Fruit fly (Drosophila melanogaster) whole organism, embryonic: ENCODE data around the gene woc.

Experiments
- ATbp ChIP-seq: fragments of 200-800 bp; sonication (Bioruptor generic); optimal IDR thresholded peaks from 2 replicates; lab custom pipeline; 2017; ENCODE audit warnings: missing biosample characterization, mild to moderate bottlenecking, missing genetic modification characterization, missing genetic modification reagents
- BEAF-32 ChIP-seq: fragments of 200-800 bp; sonication (Bioruptor generic); optimal IDR thresholded peaks from 3 replicates; lab custom pipeline; 2017; ENCODE audit warnings: missing biosample characterization, missing genetic modification characterization, mild to moderate bottlenecking, moderate library complexity, missing genetic modification reagents
- CG12236 ChIP-seq: fragments of 200-800 bp; sonication (Bioruptor generic); optimal IDR thresholded peaks from 2 replicates; lab custom pipeline; 2016; ENCODE audit warnings: missing biosample characterization, missing genetic modification characterization
- CG13123 ChIP-seq: fragments of 200-800 bp; sonication (Bioruptor generic); optimal IDR thresholded peaks from 2 replicates; lab custom pipeline; 2016; ENCODE audit warnings: missing biosample characterization, missing genetic modification characterization
- CG14441 ChIP-seq: fragments of 200-800 bp; sonication (Bioruptor generic); IDR thresholded peaks from 2 replicates; pipeline ENCODE4 v1.3.6; 2022; ENCODE audit warnings: missing biosample characterization, missing genetic modification characterization
- CG1647 ChIP-seq: fragments of 200-800 bp; sonication (Bioruptor generic); optimal IDR thresholded peaks from 3 replicates; lab custom pipeline; 2016; ENCODE audit warnings: missing biosample characterization, missing genetic modification characterization
- CG16815 ChIP-seq: fragments of 200-800 bp; sonication (Bioruptor generic); optimal IDR thresholded peaks from 3 replicates; lab custom pipeline; 2017; ENCODE audit warnings: missing biosample characterization, mild to moderate bottlenecking, missing genetic modification characterization
- CG17612 ChIP-seq: fragments of 200-800 bp; sonication (Bioruptor generic); IDR thresholded peaks from 2 replicates; pipeline ENCODE4 v1.3.6; 2022; ENCODE audit warnings: missing biosample characterization, missing genetic modification characterization
- CG1792 ChIP-seq: fragments of 200-800 bp; sonication (Bioruptor generic); optimal IDR thresholded peaks from 2 replicates; lab custom pipeline; 2016; ENCODE audit warnings: missing biosample characterization, missing genetic modification characterization
- CG33557 ChIP-seq: fragments of 200-800 bp; sonication (Bioruptor generic); optimal IDR thresholded peaks from 2 replicates; lab custom pipeline; 2019; ENCODE audit warnings: missing biosample characterization, mild to moderate bottlenecking, missing genetic modification characterization, moderate library complexity
- CG34224 ChIP-seq: fragments of 200-800 bp; sonication (Bioruptor generic); IDR thresholded peaks from 3 replicates; pipeline ENCODE4 v1.3.6; 2022; ENCODE audit warnings: missing biosample characterization, missing genetic modification characterization; ENCODE audit not compliant: partially characterized antibody
- CG4360 ChIP-seq: fragments of 200-800 bp; sonication (Bioruptor generic); IDR thresholded peaks from 2 replicates; pipeline ENCODE4 v1.3.6; 2022; ENCODE audit warnings: missing biosample characterization, missing genetic modification characterization
- CG7372 ChIP-seq: fragments of 200-800 bp; sonication (Bioruptor generic); IDR thresholded peaks from 2 replicates; pipeline ENCODE4 v1.3.6; 2022; ENCODE audit warnings: missing biosample characterization, missing genetic modification characterization
- CG7786 ChIP-seq: fragments of 200-800 bp; sonication (Bioruptor generic); optimal IDR thresholded peaks from 2 replicates; lab custom pipeline; 2016; ENCODE audit warnings: missing biosample characterization, missing genetic modification characterization
- CG9437 ChIP-seq: fragments of 200-800 bp; sonication (Bioruptor generic); optimal IDR thresholded peaks from 2 replicates; lab custom pipeline; 2018; ENCODE audit warnings: missing biosample characterization, mild to moderate bottlenecking, missing genetic modification characterization
- CG9817 ChIP-seq: fragments of 200-800 bp; sonication (Bioruptor generic); optimal IDR thresholded peaks from 2 replicates; lab custom pipeline; 2018; ENCODE audit warnings: missing biosample characterization, mild to moderate bottlenecking, missing genetic modification characterization, moderate library complexity
- CHES-1-like ChIP-seq: fragments of 200-800 bp; sonication (Bioruptor generic); optimal IDR thresholded peaks from 2 replicates; lab custom pipeline; 2016; ENCODE audit warnings: missing biosample characterization, missing genetic modification characterization
- Doc3 ChIP-seq: fragments of 200-800 bp; sonication (Bioruptor generic); IDR thresholded peaks from 3 replicates; pipeline ENCODE4 v1.3.6; 2022; ENCODE audit warnings: missing biosample characterization, missing genetic modification characterization; ENCODE audit not compliant: partially characterized antibody
- Ets97D ChIP-seq: fragments of 200-800 bp; sonication (Bioruptor generic); optimal IDR thresholded peaks from 3 replicates; lab custom pipeline; 2016; ENCODE audit warnings: missing biosample characterization, missing genetic modification characterization
- H15 ChIP-seq: fragments of 200-800 bp; sonication (Bioruptor generic); IDR thresholded peaks from 3 replicates; pipeline ENCODE4 v1.3.6; 2022; ENCODE audit warnings: missing biosample characterization, missing genetic modification characterization
- Hsf ChIP-seq: fragments of 200-800 bp; sonication (Bioruptor generic); optimal IDR thresholded peaks from 3 replicates; lab custom pipeline; 2016; ENCODE audit warnings: missing biosample characterization, missing genetic modification characterization
- Lpt ChIP-seq: fragments of >200 bp; optimal IDR thresholded peaks from 2 replicates; lab custom pipeline; 2018; ENCODE audit warnings: missing biosample characterization, missing genetic modification characterization
- MBD-R2 ChIP-seq: fragments of 200-800 bp; sonication (Bioruptor generic); IDR thresholded peaks from 2 replicates; pipeline ENCODE4 v1.3.6; 2022; ENCODE audit warnings: missing biosample characterization, missing genetic modification characterization
- Neu2 ChIP-seq: fragments of 200-800 bp; sonication (Bioruptor generic); optimal IDR thresholded peaks from 3 replicates; lab custom pipeline; 2016; ENCODE audit warnings: missing biosample characterization, missing genetic modification characterization, borderline replicate concordance
- Poxn ChIP-seq: fragments of 200-800 bp; sonication (Bioruptor generic); IDR thresholded peaks from 2 replicates; pipeline ENCODE4 v1.3.6; 2022; ENCODE audit warnings: missing biosample characterization, missing genetic modification characterization
- Ravus ChIP-seq: fragments of 200-800 bp; sonication (Bioruptor generic); IDR thresholded peaks from 2 replicates; pipeline ENCODE4 v1.3.6; 2022; ENCODE audit warnings: missing biosample characterization, missing genetic modification characterization
- Rx ChIP-seq: fragments of 200-800 bp; sonication (Bioruptor generic); IDR thresholded peaks from 2 replicates; pipeline ENCODE4 v1.3.6; 2022; ENCODE audit warnings: missing biosample characterization, missing genetic modification characterization
- Ssrp ChIP-seq: fragments of 200-800 bp; sonication (Bioruptor generic); optimal IDR thresholded peaks from 2 replicates; lab custom pipeline; 2018; ENCODE audit warnings: missing biosample characterization, mild to moderate bottlenecking, missing genetic modification characterization, moderate library complexity
- Xrp1 ChIP-seq: fragments of 200-800 bp; sonication (Bioruptor generic); IDR thresholded peaks from 2 replicates; pipeline ENCODE4 v1.3.6; 2022; ENCODE audit warnings: missing biosample characterization, missing genetic modification characterization
- abd-A ChIP-seq: fragments of 200-800 bp; sonication (Bioruptor generic); optimal IDR thresholded peaks from 3 replicates; lab custom pipeline; 2019; ENCODE audit warnings: missing biosample characterization, mild to moderate bottlenecking, missing genetic modification characterization, moderate library complexity
- ase ChIP-seq: fragments of 200-800 bp; sonication (Bioruptor generic); IDR thresholded peaks from 3 replicates; pipeline ENCODE4 v1.3.6; 2022; ENCODE audit warnings: missing biosample characterization, missing genetic modification characterization
- bowl ChIP-seq: fragments of 200-800 bp; sonication (Bioruptor generic); IDR thresholded peaks from 2 replicates; pipeline ENCODE4 v1.3.6; 2022; ENCODE audit warnings: missing biosample characterization, missing genetic modification characterization
- dm ChIP-seq: fragments of 200-800 bp; sonication (Bioruptor generic); optimal IDR thresholded peaks from 3 replicates; lab custom pipeline; 2016; ENCODE audit warnings: missing biosample characterization, missing genetic modification characterization
- dpn ChIP-seq, 2 experiments: fragments of 200-800 bp; sonication (Bioruptor generic); optimal IDR thresholded peaks; 3 replicates each; lab custom pipeline; 2016; ENCODE audit warnings: missing biosample characterization in 2 of 2, missing genetic modification characterization in 2 of 2
- grn ChIP-seq: fragments of 200-800 bp; sonication (Bioruptor generic); optimal IDR thresholded peaks from 3 replicates; lab custom pipeline; 2017; ENCODE audit warnings: missing biosample characterization, missing genetic modification characterization
- her ChIP-seq: fragments of 200-800 bp; sonication (Bioruptor generic); optimal IDR thresholded peaks from 2 replicates; lab custom pipeline; 2016; ENCODE audit warnings: missing biosample characterization, missing genetic modification characterization
- ind ChIP-seq: fragments of 200-800 bp; sonication (Bioruptor generic); optimal IDR thresholded peaks from 3 replicates; lab custom pipeline; 2016; ENCODE audit warnings: missing biosample characterization, missing genetic modification characterization
- jigr1 ChIP-seq: fragments of 200-800 bp; sonication (Bioruptor generic); IDR thresholded peaks from 3 replicates; pipeline ENCODE4 v1.3.6; 2022; ENCODE audit warnings: missing biosample characterization, missing genetic modification characterization
- lab ChIP-seq: fragments of 200-800 bp; sonication (Bioruptor generic); optimal IDR thresholded peaks from 3 replicates; lab custom pipeline; 2017; ENCODE audit warnings: missing biosample characterization, missing genetic modification characterization, mild to moderate bottlenecking, moderate library complexity, missing genetic modification reagents
- lov ChIP-seq, 2 experiments: fragments of 200-800 bp in 1 of 2; fragments of >200 bp in 1 of 2; sonication (Bioruptor generic) in 1 of 2; IDR thresholded peaks in 1 of 2; optimal IDR thresholded peaks in 1 of 2; 2 replicates in 1 of 2; 3 replicates in 1 of 2; pipeline versions ENCODE4 v1.3.6 to Lab custom; 2017 to 2022; ENCODE audit warnings: missing biosample characterization in 1 of 2, missing genetic modification characterization in 1 of 2
- luna ChIP-seq: fragments of 200-800 bp; sonication (Bioruptor generic); optimal IDR thresholded peaks from 2 replicates; lab custom pipeline; 2016; ENCODE audit warnings: missing biosample characterization, missing genetic modification characterization
- pnt ChIP-seq: fragments of 200-800 bp; sonication (Bioruptor generic); optimal IDR thresholded peaks from 3 replicates; lab custom pipeline; 2016; ENCODE audit warnings: missing biosample characterization, missing genetic modification characterization
- pum ChIP-seq: fragments of 200-800 bp; sonication (Bioruptor generic); optimal IDR thresholded peaks from 2 replicates; lab custom pipeline; 2016; ENCODE audit warnings: missing biosample characterization, missing genetic modification characterization
- sc ChIP-seq, 3 experiments: fragments of >200 bp in 2 of 3; fragments of 200-800 bp in 1 of 3; sonication (Bioruptor generic) in 1 of 3; optimal IDR thresholded peaks; 2 replicates in 2 of 3; 3 replicates in 1 of 3; lab custom pipeline; 2017; ENCODE audit warnings: mild to moderate bottlenecking in 1 of 3, missing biosample characterization in 1 of 3, missing genetic modification characterization in 1 of 3, missing genetic modification reagents in 1 of 3
- tap ChIP-seq: fragments of 200-800 bp; optimal IDR thresholded peaks from 3 replicates; lab custom pipeline; 2019; ENCODE audit warnings: missing biosample characterization, mild to moderate bottlenecking, missing genetic modification characterization, moderate library complexity
- trh ChIP-seq: fragments of 200-800 bp; sonication (Bioruptor generic); optimal IDR thresholded peaks from 2 replicates; lab custom pipeline; 2016; ENCODE audit warnings: missing biosample characterization, missing genetic modification characterization
- wor ChIP-seq: fragments of 200-800 bp; sonication (Bioruptor generic); IDR thresholded peaks from 2 replicates; pipeline ENCODE4 v1.3.6; 2022; ENCODE audit warnings: missing biosample characterization, missing genetic modification characterization

The woc gene

DNA sequence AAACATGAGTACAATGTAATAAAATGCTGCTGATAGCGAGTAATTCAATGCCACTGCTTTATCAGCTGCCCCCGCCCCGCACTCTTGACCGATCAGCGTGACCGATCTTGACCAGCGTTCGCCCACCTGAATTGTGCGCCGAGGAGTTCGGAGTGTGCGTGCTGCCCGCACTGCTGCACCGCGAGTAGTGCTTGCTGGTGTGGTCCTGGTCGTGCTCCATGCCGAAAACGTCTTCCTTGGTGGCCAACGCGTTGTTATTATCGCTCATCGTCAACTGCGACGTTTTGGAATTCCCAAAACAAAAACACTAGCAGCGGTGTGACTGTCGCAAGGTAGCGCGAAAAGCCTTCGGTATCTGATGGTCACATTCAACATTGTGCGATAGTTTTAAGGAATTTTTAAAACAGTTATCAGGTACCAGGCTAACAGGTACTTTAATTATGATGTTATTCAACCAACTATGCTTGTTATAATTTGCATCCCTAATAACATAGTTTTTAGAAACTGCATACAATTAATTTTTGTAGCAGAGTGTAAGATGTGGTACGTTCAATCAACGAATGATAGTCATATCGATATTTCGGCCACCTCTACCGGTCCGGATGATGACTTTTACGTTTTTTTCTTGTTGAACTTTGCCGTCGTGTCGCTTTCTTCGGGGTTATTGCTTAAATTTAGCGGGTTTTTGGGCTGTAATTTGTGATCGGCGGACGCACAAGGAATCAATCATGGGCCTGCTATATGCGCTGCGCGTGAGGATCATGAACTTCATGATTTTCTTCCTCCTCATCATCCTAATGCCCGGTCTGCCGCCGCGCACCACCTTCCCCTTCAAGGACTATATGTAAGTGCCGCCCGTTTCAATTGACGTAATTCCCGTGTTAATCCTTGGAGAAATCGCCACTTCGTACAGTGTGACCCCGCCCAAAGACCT is 24.6 kb upstream of the woc start, which contains the start of the genes bigmax and Hmu (continued):
- TF ChIP-seq ind (GFP tag; lab: Kevin White, UChicago) = peak; percentile 89
- TF ChIP-seq CG1647 (GFP tag; lab: Kevin White, UChicago) = peak; percentile 86
- peak; percentile 55 for TF ChIP-seq tap
- peak; percentile 89 for TF ChIP-seq lab
- no peak for TF ChIP-seq CG4360
- peak; percentile 50 for TF ChIP-seq CG33557 (GFP tag; lab: Kevin White, UChicago)
- TF ChIP-seq luna (GFP tag; lab: Kevin White, UChicago) = peak; percentile 83
- peak; percentile 21 for TF ChIP-seq ATbp (GFP tag; lab: Kevin White, UChicago)
- TF ChIP-seq Ssrp (tag; lab: Kevin White, UChicago) = peak; percentile 70
- peak; percentile 74; the same call in 2 of the 3 replicates for TF ChIP-seq jigr1 (GFP tag; lab: Robert Waterston, UW)
- TF ChIP-seq H15 (GFP tag; lab: Robert Waterston, UW) = peak; percentile 75
- TF ChIP-seq pnt (GFP tag; lab: Kevin White, UChicago) = peak; percentile 86
- peak; percentile 81 for TF ChIP-seq CG7372 (GFP tag; lab: Robert Waterston, UW)
- peak; percentile 82 for TF ChIP-seq CG13123
- peak; percentile 47 for TF ChIP-seq CG16815 (GFP tag; lab: Kevin White, UChicago)
- peak; percentile 39 for TF ChIP-seq Neu2 (GFP tag; lab: Kevin White, UChicago)
- TF ChIP-seq CG17612 (GFP tag; lab: Robert Waterston, UW) = peak; percentile 22; the same call in 1 of the 2 replicates
- TF ChIP-seq Doc3 = peak; percentile 95
- no peak for TF ChIP-seq lov (optimal IDR thresholded peaks at IDR 0.05; lab: Kevin White, UChicago)
- TF ChIP-seq lov (GFP tag; IDR thresholded peaks at IDR 0.05; lab: Robert Waterston, UW) = no peak
- peak; percentile 87 for TF ChIP-seq Xrp1
- TF ChIP-seq CG34224 (GFP tag; lab: Robert Waterston, UW) = peak; percentile 94
- TF ChIP-seq Poxn (GFP tag; lab: Robert Waterston, UW) = no peak
- peak; percentile 86 for TF ChIP-seq Ets97D (GFP tag; lab: Kevin White, UChicago)
- peak; percentile 92 to 93 for TF ChIP-seq dpn (GFP tag; optimal IDR thresholded peaks at IDR 0.05; lab: Kevin White, UChicago)
- TF ChIP-seq Hsf (GFP tag; lab: Kevin White, UChicago) = peak; percentile 88
- TF ChIP-seq trh (GFP tag; lab: Kevin White, UChicago) = peak; percentile 59
- no peak for TF ChIP-seq sc (optimal IDR thresholded peaks at IDR 0.05; lab: Kevin White, UChicago)
- peak; percentile 3 for TF ChIP-seq sc (GFP tag; optimal IDR thresholded peaks at IDR 0.05; lab: Kevin White, UChicago)
- TF ChIP-seq CG9817 (tag; lab: Kevin White, UChicago) = peak; percentile 88
- peak; percentile 56; the same call in 1 of the 2 replicates for TF ChIP-seq Rx
- peak; percentile 88 for TF ChIP-seq CG7786 (GFP tag; lab: Kevin White, UChicago)
- peak; percentile 80 for TF ChIP-seq ase (GFP tag; lab: Robert Waterston, UW)
- peak; percentile 88; the same call in 1 of the 2 replicates for TF ChIP-seq MBD-R2 (GFP tag; lab: Robert Waterston, UW)
- TF ChIP-seq CG14441 (GFP tag; lab: Robert Waterston, UW) = peak; percentile 91
- peak; percentile 87 for TF ChIP-seq her (GFP tag; lab: Kevin White, UChicago)
- peak; percentile 92 for TF ChIP-seq CHES-1-like
- TF ChIP-seq CG12236 (GFP tag; lab: Kevin White, UChicago) = peak; percentile 64
- TF ChIP-seq wor (GFP tag; lab: Robert Waterston, UW) = peak; percentile 66
- peak; percentile 98 for TF ChIP-seq CG9437
- peak; percentile 44 for TF ChIP-seq abd-A (tag; lab: Kevin White, UChicago)
- peak; percentile 52 for TF ChIP-seq grn
- 0 out of 2 replicates have a peak, but pooled peaks have one; percentile 10 for TF ChIP-seq Ravus (GFP tag; lab: Robert Waterston, UW)
- TF ChIP-seq BEAF-32 = peak; percentile 99
- peak; percentile 86 for TF ChIP-seq dm (GFP tag; lab: Kevin White, UChicago)
- TF ChIP-seq pum = peak; percentile 85
- TF ChIP-seq bowl (GFP tag; lab: Robert Waterston, UW) = 0 out of 2 replicates have a peak, but pooled peaks have one; percentile 20
- TF ChIP-seq CG1792 = peak; percentile 88
- TF ChIP-seq Lpt (GFP tag; lab: Kevin White, UChicago) = no peak
